Fruit fly (Drosophila melanogaster): ENCODE measurements around the gene Sarm.

The Sarm gene

dm6 chr3L:8115864-8116528, 52.3 kb downstream of the Sarm start, which contains the start of the genes Arp3 and msk (continued):
- peak; percentile 69 for TF ChIP-seq Rx (GFP tag; IDR thresholded peaks at IDR 0.05)
- no peak for TF ChIP-seq wek (GFP tag; optimal IDR thresholded peaks at IDR 0.05)
- TF ChIP-seq crol (GFP tag; IDR thresholded peaks at IDR 0.05) = no peak
- TF ChIP-seq CG1233 (GFP tag; optimal IDR thresholded peaks at IDR 0.05) = peak; percentile 76
- peak; percentile 66 for TF ChIP-seq slou (GFP tag; optimal IDR thresholded peaks at IDR 0.05)
- TF ChIP-seq CG12155 (GFP tag; optimal IDR thresholded peaks at IDR 0.05) = peak; percentile 86
- no peak for TF ChIP-seq dati (GFP tag; IDR thresholded peaks at IDR 0.05)
- TF ChIP-seq scrt (GFP tag; optimal IDR thresholded peaks at IDR 0.05) = peak; percentile 58
- TF ChIP-seq ham (GFP tag; IDR thresholded peaks at IDR 0.05) = no peak
- TF ChIP-seq CG6689 (GFP tag; IDR thresholded peaks at IDR 0.05) = peak; percentile 56
- peak; percentile 60; the same call in 1 of the 2 replicates for TF ChIP-seq CG10366 (GFP tag; IDR thresholded peaks at IDR 0.05)
- TF ChIP-seq sr (GFP tag; IDR thresholded peaks at IDR 0.05) = no peak; the same call in 2 of the 3 replicates
- TF ChIP-seq amos (GFP tag; IDR thresholded peaks at IDR 0.05; ENCODE audit: partially characterized antibody) = 0 out of 2 replicates have a peak, but pooled peaks have one; percentile 49
- no peak for TF ChIP-seq CG3726 (GFP tag; IDR thresholded peaks at IDR 0.05)
- TF ChIP-seq Aef1 (GFP tag; IDR thresholded peaks at IDR 0.05) = peak; percentile 80
- TF ChIP-seq psq (GFP tag; optimal IDR thresholded peaks at IDR 0.05) = peak; percentile 53
- TF ChIP-seq Poxn (GFP tag; IDR thresholded peaks at IDR 0.05) = no peak
- peak; percentile 87 for TF ChIP-seq bcd (GFP tag; optimal IDR thresholded peaks at IDR 0.05)
- peak; percentile 70; the same call in 2 of the 3 replicates for TF ChIP-seq ci (GFP tag; IDR thresholded peaks at IDR 0.05)
- peak; percentile 82 for TF ChIP-seq az2 (GFP tag; optimal IDR thresholded peaks at IDR 0.05)
- no peak for TF ChIP-seq Oli (tag; optimal IDR thresholded peaks at IDR 0.05)
- no peak for TF ChIP-seq fd64A (GFP tag; optimal IDR thresholded peaks at IDR 0.05)
- TF ChIP-seq sug (tag; optimal IDR thresholded peaks at IDR 0.05) = peak; percentile 88
- peak; percentile 66 for TF ChIP-seq trh (GFP tag; optimal IDR thresholded peaks at IDR 0.05)
- no peak for TF ChIP-seq stc (GFP tag; IDR thresholded peaks at IDR 0.05)
- no peak; the same call in 1 of the 2 replicates for TF ChIP-seq CG32767 (GFP tag; IDR thresholded peaks at IDR 0.05)
- TF ChIP-seq CG8924 (tag; optimal IDR thresholded peaks at IDR 0.05) = no peak
- TF ChIP-seq onecut (GFP tag; IDR thresholded peaks at IDR 0.05) = peak; percentile 64
- TF ChIP-seq ken (GFP tag; IDR thresholded peaks at IDR 0.05) = peak; percentile 80
- TF ChIP-seq hth (optimal IDR thresholded peaks at IDR 0.05) = no peak
- TF ChIP-seq jing (GFP tag; optimal IDR thresholded peaks at IDR 0.05) = no peak
- peak; percentile 45; the same call in 1 of the 2 replicates for TF ChIP-seq ttk (GFP tag; IDR thresholded peaks at IDR 0.05)
- TF ChIP-seq CG10274 (GFP tag; optimal IDR thresholded peaks at IDR 0.05) = peak; percentile 32
- peak; percentile 85 to 92 for TF ChIP-seq dpn (GFP tag; optimal IDR thresholded peaks at IDR 0.05)
- peak; percentile 42 for TF ChIP-seq unc-4 (GFP tag; IDR thresholded peaks at IDR 0.05; ENCODE audit: partially characterized antibody)
- TF ChIP-seq Dp (GFP tag; optimal IDR thresholded peaks at IDR 0.05) = peak; percentile 58
- TF ChIP-seq insv (GFP tag; optimal IDR thresholded peaks at IDR 0.05) = peak in 1 of 2 experiments; percentile 57
- peak; percentile 71 for TF ChIP-seq CG12744 (GFP tag; optimal IDR thresholded peaks at IDR 0.05)
- 0 out of 2 replicates have a peak, but pooled peaks have one; percentile 54 for TF ChIP-seq CG6272 (GFP tag; IDR thresholded peaks at IDR 0.05)
- TF ChIP-seq Lhr (GFP tag; optimal IDR thresholded peaks at IDR 0.05) = peak; percentile 66
- TF ChIP-seq CG10959 (GFP tag; IDR thresholded peaks at IDR 0.05) = 0 out of 2 replicates have a peak, but pooled peaks have one; percentile 30
- TF ChIP-seq Ets97D (GFP tag; optimal IDR thresholded peaks at IDR 0.05) = peak; percentile 96
- peak; percentile 91 for TF ChIP-seq p53 (GFP tag; optimal IDR thresholded peaks at IDR 0.05)
- TF ChIP-seq CG14014 (GFP tag; IDR thresholded peaks at IDR 0.05) = peak; percentile 25; the same call in 1 of the 2 replicates
- no peak for TF ChIP-seq CG11504 (tag; optimal IDR thresholded peaks at IDR 0.05)
- peak; percentile 31; the same call in 1 of the 2 replicates for TF ChIP-seq GATAe (GFP tag; conservative IDR thresholded peaks at IDR 0.05)
- TF ChIP-seq Tbp (GFP tag; optimal IDR thresholded peaks at IDR 0.05) = no peak
- peak; percentile 80 for TF ChIP-seq nerfin-1 (tag; optimal IDR thresholded peaks at IDR 0.05)
- peak; percentile 77 for TF ChIP-seq CG13424 (tag; optimal IDR thresholded peaks at IDR 0.05)
- TF ChIP-seq CG11560 (tag; IDR thresholded peaks at IDR 0.05) = peak; percentile 53; the same call in 2 of the 3 replicates

Measured in whole organism, embryonic.